Worm (Caenorhabditis elegans) whole organism, L4 larva: ENCODE data around the gene R03G8.6.

ENCODE experiments used
- F10B5.3 ChIP-seq: sonication (generic microtip); optimal IDR thresholded peaks from 2 replicates; lab custom pipeline; 2016; ENCODE audit warnings: mild to moderate bottlenecking, missing genetic modification characterization, missing compliant biosample characterization
- F37D6.2 ChIP-seq: sonication (generic microtip); optimal IDR thresholded peaks from 2 replicates; lab custom pipeline; 2016; ENCODE audit warnings: mild to moderate bottlenecking, missing genetic modification characterization, missing compliant biosample characterization
- F49E8.2 ChIP-seq: sonication (generic microtip); optimal IDR thresholded peaks from 2 replicates; lab custom pipeline; 2016; ENCODE audit warnings: missing compliant biosample characterization, mild to moderate bottlenecking, missing genetic modification characterization, borderline replicate concordance
- T26A8.4 ChIP-seq: fragments of 200-800 bp; sonication (Bioruptor generic); IDR thresholded peaks from 2 replicates; pipeline ENCODE4 v1.3.6; 2022; ENCODE audit warnings: missing genetic modification characterization, missing compliant biosample characterization
- ZK337.2 ChIP-seq: fragments of 200-800 bp; sonication (Bioruptor generic); IDR thresholded peaks from 2 replicates; pipeline ENCODE4 v1.3.6; 2022; ENCODE audit warnings: missing genetic modification reagents, missing genetic modification characterization, missing compliant biosample characterization
- ZK546.5 ChIP-seq, 2 experiments: sonication (generic microtip); optimal IDR thresholded peaks; 2 replicates each; lab custom pipeline; 2017; ENCODE audit warnings: missing biosample characterization in 2 of 2, missing genetic modification characterization in 2 of 2
- arid-1 ChIP-seq: fragments of 200-800 bp; sonication (Bioruptor generic); conservative IDR thresholded peaks from 2 replicates; pipeline ENCODE4 v1.3.6; 2022; ENCODE audit warnings: missing genetic modification reagents, missing genetic modification characterization, missing compliant biosample characterization
- attf-4 ChIP-seq: sonication (generic microtip); optimal IDR thresholded peaks from 3 replicates; lab custom pipeline; 2017; ENCODE audit warnings: missing biosample characterization, missing genetic modification characterization
- ceh-82 ChIP-seq: sonication (generic microtip); optimal IDR thresholded peaks from 2 replicates; lab custom pipeline; 2017; ENCODE audit warnings: missing biosample characterization, missing genetic modification characterization
- ces-1 ChIP-seq: fragments of 150-350 bp; sonication (generic microtip); optimal IDR thresholded peaks from 4 replicates; lab custom pipeline; 2014; ENCODE audit warnings: missing biosample characterization, missing genetic modification reagents, missing genetic modification characterization
- daf-16 ChIP-seq, 3 experiments: sonication (generic microtip); optimal IDR thresholded peaks; 2 replicates each; lab custom pipeline; 2016 to 2017; ENCODE audit warnings: missing genetic modification characterization in 3 of 3, missing genetic modification reagents in 3 of 3, mild to moderate bottlenecking in 2 of 3, missing compliant biosample characterization in 2 of 3, missing biosample characterization in 1 of 3, moderate library complexity in 1 of 3
- daf-19 ChIP-seq: fragments of 200-800 bp; sonication (Bioruptor generic); conservative IDR thresholded peaks from 2 replicates; pipeline ENCODE4 v1.3.6; 2022; ENCODE audit warnings: missing genetic modification characterization, missing compliant biosample characterization
- dmd-6 ChIP-seq: fragments of 200-800 bp; sonication (Bioruptor generic); IDR thresholded peaks from 2 replicates; pipeline ENCODE4 v1.3.6; 2022; ENCODE audit warnings: missing genetic modification reagents, missing genetic modification characterization, missing compliant biosample characterization
- dmd-8 ChIP-seq: fragments of 200-800 bp; sonication (Bioruptor generic); IDR thresholded peaks from 2 replicates; pipeline ENCODE4 v1.3.6; 2022; ENCODE audit warnings: missing genetic modification characterization, missing compliant biosample characterization
- duxl-1 ChIP-seq: sonication (generic microtip); optimal IDR thresholded peaks from 2 replicates; lab custom pipeline; 2016; ENCODE audit warnings: mild to moderate bottlenecking, missing genetic modification characterization, moderate library complexity, missing compliant biosample characterization; ENCODE audit not compliant: poor library complexity
- dve-1 ChIP-seq: sonication (generic microtip); optimal IDR thresholded peaks from 2 replicates; lab custom pipeline; 2017; ENCODE audit warnings: antibody characterized with exemption, mild to moderate bottlenecking, missing genetic modification characterization, missing compliant biosample characterization; ENCODE audit not compliant: insufficient read depth
- egl-27 ChIP-seq: sonication (generic microtip); optimal IDR thresholded peaks from 3 replicates; lab custom pipeline; 2017; ENCODE audit warnings: missing biosample characterization, missing genetic modification reagents, missing genetic modification characterization
- egl-43 ChIP-seq: fragments of 200-800 bp; sonication (Bioruptor generic); IDR thresholded peaks from 2 replicates; pipeline ENCODE4 v1.3.6; 2022; ENCODE audit warnings: missing genetic modification reagents, missing genetic modification characterization, missing compliant biosample characterization
- fos-1 ChIP-seq: fragments of 150-350 bp; optimal IDR thresholded peaks from 2 replicates; lab custom pipeline; 2014; ENCODE audit warnings: missing biosample characterization, missing genetic modification characterization
- lim-7 ChIP-seq: fragments of 200-800 bp; sonication (Bioruptor generic); IDR thresholded peaks from 2 replicates; pipeline ENCODE4 v1.3.6; 2022; ENCODE audit warnings: missing genetic modification characterization, missing compliant biosample characterization
- lin-13 ChIP-seq: fragments of 150-350 bp; optimal IDR thresholded peaks from 2 replicates; lab custom pipeline; 2014; ENCODE audit warnings: missing biosample characterization, missing genetic modification reagents, missing genetic modification characterization
- lin-29 ChIP-seq: fragments of 200-800 bp; sonication (Bioruptor generic); IDR thresholded peaks from 2 replicates; pipeline ENCODE4 v1.3.6; 2022; ENCODE audit warnings: missing genetic modification reagents, missing genetic modification characterization, missing compliant biosample characterization
- lsy-2 ChIP-seq, 2 experiments: fragments of 150-350 bp in 1 of 2; sonication (generic microtip) in 1 of 2; optimal IDR thresholded peaks; 2 replicates each; lab custom pipeline; 2014 to 2017; ENCODE audit warnings: missing biosample characterization in 2 of 2, missing genetic modification characterization in 2 of 2
- madf-5 ChIP-seq, 2 experiments: fragments of 200-800 bp; sonication (Bioruptor generic); IDR thresholded peaks; 2 replicates each; pipeline ENCODE4 v1.3.6; 2022; ENCODE audit warnings: missing compliant biosample characterization in 2 of 2, missing genetic modification characterization in 2 of 2
- madf-9 ChIP-seq: fragments of 200-800 bp; sonication (Bioruptor generic); conservative IDR thresholded peaks from 2 replicates; pipeline ENCODE4 v1.3.6; 2022; ENCODE audit warnings: missing genetic modification reagents, missing genetic modification characterization, missing compliant biosample characterization
- mep-1 ChIP-seq: fragments of 150-350 bp; sonication (generic microtip); optimal IDR thresholded peaks from 3 replicates; lab custom pipeline; 2014; ENCODE audit warnings: missing biosample characterization, missing genetic modification characterization
- mes-2 ChIP-seq: sonication (generic microtip); optimal IDR thresholded peaks from 2 replicates; lab custom pipeline; 2016; ENCODE audit warnings: missing genotype, mild to moderate bottlenecking, missing genetic modification characterization, missing compliant biosample characterization; ENCODE audit not compliant: poor library complexity, severe bottlenecking
- nhr-102 ChIP-seq: sonication (generic microtip); optimal IDR thresholded peaks from 2 replicates; lab custom pipeline; 2016; ENCODE audit warnings: mild to moderate bottlenecking, missing genetic modification characterization, moderate library complexity, missing compliant biosample characterization
- nhr-11 ChIP-seq: fragments of 150-350 bp; optimal IDR thresholded peaks from 2 replicates; lab custom pipeline; 2014; ENCODE audit warnings: missing biosample characterization, missing genetic modification characterization
- nhr-25 ChIP-seq: sonication (generic microtip); optimal IDR thresholded peaks from 2 replicates; lab custom pipeline; 2017; ENCODE audit warnings: missing genetic modification characterization, mild to moderate bottlenecking, missing compliant biosample characterization, antibody characterized with exemption, moderate library complexity, borderline replicate concordance; ENCODE audit not compliant: insufficient read depth
- nhr-41 ChIP-seq: fragments of 200-800 bp; sonication (Bioruptor generic); IDR thresholded peaks from 2 replicates; pipeline ENCODE4 v1.3.6; 2022; ENCODE audit warnings: missing genetic modification reagents, missing genetic modification characterization, missing compliant biosample characterization
- pha-4 ChIP-seq, 2 experiments: fragments of 150-350 bp in 1 of 2; fragments of 200-800 bp in 1 of 2; sonication (Bioruptor generic) in 1 of 2; IDR thresholded peaks in 1 of 2; optimal IDR thresholded peaks in 1 of 2; 2 replicates each; pipeline versions ENCODE4 v1.3.6 to Lab custom; 2014 to 2022; ENCODE audit warnings: missing genetic modification characterization in 2 of 2, missing genetic modification reagents in 2 of 2, missing biosample characterization in 1 of 2, missing compliant biosample characterization in 1 of 2
- php-3 ChIP-seq: fragments of 200-800 bp; sonication (Bioruptor generic); IDR thresholded peaks from 2 replicates; pipeline ENCODE4 v1.3.6; 2022; ENCODE audit warnings: missing genetic modification reagents, missing genetic modification characterization, missing compliant biosample characterization
- pqm-1 ChIP-seq: sonication (generic microtip); optimal IDR thresholded peaks from 2 replicates; lab custom pipeline; 2017; ENCODE audit warnings: missing biosample characterization, missing genetic modification characterization
- skn-1 ChIP-seq: fragments of 150-350 bp; optimal IDR thresholded peaks from 2 replicates; lab custom pipeline; 2014; ENCODE audit warnings: missing biosample characterization, missing genetic modification characterization
- snpc-1.2 ChIP-seq: fragments of 200-800 bp; sonication (Bioruptor generic); IDR thresholded peaks from 2 replicates; pipeline ENCODE4 v1.3.6; 2022; ENCODE audit warnings: missing genetic modification reagents, missing genetic modification characterization, missing compliant biosample characterization
- spr-3 ChIP-seq: fragments of 200-800 bp; sonication (Bioruptor generic); optimal IDR thresholded peaks from 2 replicates; lab custom pipeline; 2018; ENCODE audit warnings: mild to moderate bottlenecking, missing genetic modification characterization, missing compliant biosample characterization
- tag-97 ChIP-seq: fragments of 200-800 bp; sonication (Bioruptor generic); IDR thresholded peaks from 2 replicates; pipeline ENCODE4 v1.3.6; 2022; ENCODE audit warnings: missing genetic modification characterization, missing compliant biosample characterization
- unc-39 ChIP-seq: sonication (generic microtip); optimal IDR thresholded peaks from 2 replicates; lab custom pipeline; 2017; ENCODE audit warnings: missing biosample characterization, missing genetic modification characterization
- vab-7 ChIP-seq: fragments of 200-800 bp; sonication (Bioruptor generic); IDR thresholded peaks from 2 replicates; pipeline ENCODE4 v1.3.6; 2022; ENCODE audit warnings: missing genetic modification reagents, missing genetic modification characterization, missing compliant biosample characterization
- zfp-2 ChIP-seq: sonication (generic microtip); optimal IDR thresholded peaks from 2 replicates; lab custom pipeline; 2016; ENCODE audit warnings: mild to moderate bottlenecking, missing genetic modification characterization, missing compliant biosample characterization
- zip-11 ChIP-seq: fragments of 200-800 bp; sonication (Bioruptor generic); IDR thresholded peaks from 2 replicates; pipeline ENCODE4 v1.3.6; 2022; ENCODE audit warnings: missing genetic modification characterization, missing compliant biosample characterization
- ztf-7 ChIP-seq: fragments of 150-350 bp; optimal IDR thresholded peaks from 2 replicates; lab custom pipeline; 2014; ENCODE audit warnings: missing biosample characterization, missing genetic modification characterization

The R03G8.6 gene

DNA sequence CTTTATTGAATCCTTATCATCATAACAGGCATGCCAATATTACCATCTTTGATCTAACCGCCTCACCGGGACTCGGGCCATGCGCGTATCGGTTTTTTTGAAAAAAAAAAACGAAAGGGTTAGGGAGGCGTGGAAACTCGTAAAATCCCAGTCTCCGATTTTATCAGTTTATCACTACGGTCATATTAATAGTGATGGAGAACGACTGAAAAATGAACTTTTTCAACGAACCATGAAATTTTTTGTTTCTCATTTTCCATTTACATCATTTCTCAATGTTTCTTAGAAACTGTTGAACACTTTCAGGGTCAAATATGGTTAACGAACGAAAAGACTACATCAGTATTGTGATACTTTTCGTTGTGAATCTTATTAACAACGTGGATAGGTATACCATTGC is 29.6 kb upstream of the R03G8.6 start, which contains the start of gene spin-3:
Gene spin-3 (plus strand): TSS at position 301 of the 400 bp plus-strand sequence.
- TF ChIP-seq snpc-1.2 (GFP tag; lab: Robert Waterston, UW) (no peak), nhr-11 (tag; lab: Kevin White, UChicago) (no peak), ZK546.5 (tag; optimal IDR thresholded peaks at IDR 0.05; lab: Kevin White, UChicago) (no peak), dve-1 (tag; lab: Kevin White, UChicago) (peak; percentile 33), daf-16 (GFP tag; optimal IDR thresholded peaks at IDR 0.05; lab: Kevin White, UChicago) (no peak), daf-16 (tag; optimal IDR thresholded peaks at IDR 0.05; lab: Kevin White, UChicago) (peak; percentile 20), ZK337.2 (no peak), php-3 (GFP tag; lab: Robert Waterston, UW) (0 out of 2 replicates have a peak, but pooled peaks have one; percentile 24), nhr-41 (GFP tag; lab: Robert Waterston, UW) (no peak), duxl-1 (tag; lab: Kevin White, UChicago) (no peak), attf-4 (tag; lab: Kevin White, UChicago) (no peak), T26A8.4 (GFP tag; lab: Robert Waterston, UW) (no peak)

- no peak for TF ChIP-seq madf-9
- no peak for TF ChIP-seq dmd-6 (GFP tag; lab: Robert Waterston, UW)
- no peak for TF ChIP-seq egl-27 (tag; lab: Kevin White, UChicago)
- no peak for TF ChIP-seq F49E8.2
- no peak for TF ChIP-seq unc-39 (tag; lab: Kevin White, UChicago)
- TF ChIP-seq duxl-1 (tag; lab: Kevin White, UChicago) = no peak
- TF ChIP-seq skn-1 (tag; lab: Kevin White, UChicago) = no peak
- TF ChIP-seq daf-19 (GFP tag; lab: Robert Waterston, UW) = no peak
- TF ChIP-seq pqm-1 (tag; lab: Kevin White, UChicago) = no peak
These were observed 26.1 kb upstream of the R03G8.6 start, which contains the start of gene F17H10.4 for ce11 chrX:13126420-13126819. F17H10.4 (minus strand) TSS chrX:13126520.

- TF ChIP-seq lin-13 (GFP tag; lab: Kevin White, UChicago) (no peak), dve-1 (tag; lab: Kevin White, UChicago) (no peak), zip-11 (no peak), ZK546.5 (tag; optimal IDR thresholded peaks at IDR 0.05; lab: Kevin White, UChicago) (no peak), lsy-2 (tag; optimal IDR thresholded peaks at IDR 0.05; lab: Kevin White, UChicago) (no peak), tag-97 (GFP tag; lab: Robert Waterston, UW) (no peak), fos-1 (no peak), pha-4 (GFP tag; IDR thresholded peaks at IDR 0.05; lab: Robert Waterston, UW) (no peak), pha-4 (tag; optimal IDR thresholded peaks at IDR 0.05; lab: Kevin White, UChicago) (no peak)
These were observed 21.9 kb upstream of the R03G8.6 start, which contains the start of gene snx-17 for ce11 chrX:13122191-13122590. snx-17 (minus strand) TSS chrX:13122291.

- no peak for TF ChIP-seq ces-1
- TF ChIP-seq madf-5 (GFP tag; IDR thresholded peaks at IDR 0.05; lab: Robert Waterston, UW) = peak; percentile 65 to 93; a peak in 3 of 4 replicates
- TF ChIP-seq dve-1 (tag; lab: Kevin White, UChicago) = peak; percentile 60
- TF ChIP-seq F37D6.2 = peak; percentile 64
- TF ChIP-seq mes-2 (tag; lab: Kevin White, UChicago) = no peak
- no peak; the same call in none of the 2 replicates for TF ChIP-seq arid-1 (GFP tag; lab: Robert Waterston, UW)
- TF ChIP-seq lin-29 (GFP tag; lab: Robert Waterston, UW) = peak; percentile 52; the same call in 1 of the 2 replicates
- peak; percentile 70 for TF ChIP-seq nhr-102
- peak; percentile 95 for TF ChIP-seq vab-7 (GFP tag; lab: Robert Waterston, UW)
- peak; percentile 81 for TF ChIP-seq mep-1
- peak; percentile 73 for TF ChIP-seq spr-3
- TF ChIP-seq ztf-7 (tag; lab: Kevin White, UChicago) = no peak
- TF ChIP-seq daf-16 (GFP tag; optimal IDR thresholded peaks at IDR 0.05; lab: Kevin White, UChicago) = peak; percentile 59 to 78
- TF ChIP-seq daf-16 (tag; optimal IDR thresholded peaks at IDR 0.05; lab: Kevin White, UChicago) = peak; percentile 72
- TF ChIP-seq F10B5.3 (tag; lab: Kevin White, UChicago) = no peak
- peak; percentile 81 for TF ChIP-seq dmd-6 (GFP tag; lab: Robert Waterston, UW)
- peak; percentile 4 for TF ChIP-seq zfp-2 (tag; lab: Kevin White, UChicago)
- TF ChIP-seq dmd-8 = no peak; the same call in 1 of the 2 replicates
- TF ChIP-seq egl-27 (tag; lab: Kevin White, UChicago) = no peak
- TF ChIP-seq nhr-25 = peak; percentile 12
- TF ChIP-seq lim-7 (GFP tag; lab: Robert Waterston, UW) = peak; percentile 97
- no peak for TF ChIP-seq ceh-82 (tag; lab: Kevin White, UChicago)
- TF ChIP-seq egl-43 (GFP tag; lab: Robert Waterston, UW) = no peak; the same call in 1 of the 2 replicates
These were observed 20.8 kb upstream of the R03G8.6 start for ce11 chrX:13121104-13121503.
